Worm (Caenorhabditis elegans): ENCODE results near the gene T20B12.7.

The T20B12.7 gene

ce11 chrIII:7378945-7379344 lies at the start of gene T20B12.7:
Gene T20B12.7, minus strand, starts transcription at chrIII:7379045.
- no peak for TF ChIP-seq tbx-2 (tag; optimal IDR thresholded peaks at IDR 0.05)
- no peak for TF ChIP-seq lin-15B (tag; optimal IDR thresholded peaks at IDR 0.05)

- no peak for TF ChIP-seq elt-3 (tag; optimal IDR thresholded peaks at IDR 0.05)
- TF ChIP-seq ceh-16 (tag; optimal IDR thresholded peaks at IDR 0.05) = no peak
- TF ChIP-seq aly-2 (tag; optimal IDR thresholded peaks at IDR 0.05) = no peak
- TF ChIP-seq snpc-4 (tag; optimal IDR thresholded peaks at IDR 0.05) = no peak
- no peak for TF ChIP-seq nhr-12 (tag; optimal IDR thresholded peaks at IDR 0.05)
Observed at ce11 chrIII:7399004-7399403, 20.2 kb upstream of the T20B12.7 start.

- TF ChIP-seq egl-5 (tag; optimal IDR thresholded peaks at IDR 0.05) (no peak), nfya-1 (tag; optimal IDR thresholded peaks at IDR 0.05; ENCODE audit: insufficient read depth) (peak; percentile 25)
Observed at ce11 chrIII:7397196-7397595, 18.4 kb upstream of the T20B12.7 start.

ce11 chrIII:7395354-7395753 lies 16.5 kb upstream of the T20B12.7 start, which contains the start of gene lgc-50:
Gene lgc-50, minus strand, starts transcription at chrIII:7395454.
- no peak for TF ChIP-seq egl-27 (tag; optimal IDR thresholded peaks at IDR 0.05)
- TF ChIP-seq unc-62 (GFP tag; optimal IDR thresholded peaks at IDR 0.05) = no peak
- TF ChIP-seq ceh-16 (tag; optimal IDR thresholded peaks at IDR 0.05) = no peak
- TF ChIP-seq ZK546.5 (tag; optimal IDR thresholded peaks at IDR 0.05) = no peak
- no peak for TF ChIP-seq fkh-10 (GFP tag; optimal IDR thresholded peaks at IDR 0.05)
- TF ChIP-seq elt-3 (tag; optimal IDR thresholded peaks at IDR 0.05) = no peak
- no peak for TF ChIP-seq hmg-11 (tag; optimal IDR thresholded peaks at IDR 0.05)
- no peak for TF ChIP-seq nhr-237 (tag; optimal IDR thresholded peaks at IDR 0.05)
- no peak for TF ChIP-seq ama-1 (optimal IDR thresholded peaks at IDR 0.05)
- TF ChIP-seq pha-4 (tag; optimal IDR thresholded peaks at IDR 0.05) = no peak
- no peak for TF ChIP-seq nhr-43 (tag; optimal IDR thresholded peaks at IDR 0.05; ENCODE audit: poor library complexity, severe bottlenecking)
- no peak for TF ChIP-seq jun-1 (tag; optimal IDR thresholded peaks at IDR 0.05)
- no peak for TF ChIP-seq fos-1 (tag; optimal IDR thresholded peaks at IDR 0.05)
- TF ChIP-seq nfya-1 (tag; optimal IDR thresholded peaks at IDR 0.05; ENCODE audit: insufficient read depth) = no peak
- no peak for TF ChIP-seq R02D3.7 (tag; optimal IDR thresholded peaks at IDR 0.05)

ce11 chrIII:7387359-7387758 lies 8.5 kb upstream of the T20B12.7 start:
- TF ChIP-seq elt-1 (tag; optimal IDR thresholded peaks at IDR 0.05) (no peak), mml-1 (tag; optimal IDR thresholded peaks at IDR 0.05) (no peak), fkh-2 (tag; optimal IDR thresholded peaks at IDR 0.05) (no peak), elt-2 (tag; optimal IDR thresholded peaks at IDR 0.05) (peak; percentile 60), pha-4 (tag; optimal IDR thresholded peaks at IDR 0.05) (peak; percentile 44), nfya-1 (tag; optimal IDR thresholded peaks at IDR 0.05; ENCODE audit: insufficient read depth) (peak; percentile 63), pqm-1 (tag; optimal IDR thresholded peaks at IDR 0.05) (peak; percentile 40), mdl-1 (tag; optimal IDR thresholded peaks at IDR 0.05) (peak; percentile 9), nhr-25 (tag; optimal IDR thresholded peaks at IDR 0.05) (no peak), lsy-12 (tag; optimal IDR thresholded peaks at IDR 0.05) (peak; percentile 64), lin-39 (tag; optimal IDR thresholded peaks at IDR 0.05) (peak; percentile 12), snpc-4 (tag; optimal IDR thresholded peaks at IDR 0.05) (peak; percentile 39), nhr-23 (tag; optimal IDR thresholded peaks at IDR 0.05) (no peak), hmg-11 (tag; optimal IDR thresholded peaks at IDR 0.05) (peak; percentile 50)

ce11 chrIII:7385929-7386328 lies 7.1 kb upstream of the T20B12.7 start, which contains the start of gene trd-1:
Gene trd-1, plus strand, starts transcription at chrIII:7386229.
- TF ChIP-seq ceh-28 (tag; optimal IDR thresholded peaks at IDR 0.05) (no peak), lin-39 (tag; optimal IDR thresholded peaks at IDR 0.05) (no peak), elt-1 (tag; optimal IDR thresholded peaks at IDR 0.05) (no peak), ceh-9 (tag; optimal IDR thresholded peaks at IDR 0.05) (no peak), sea-2 (GFP tag; optimal IDR thresholded peaks at IDR 0.05) (no peak), fkh-10 (GFP tag; optimal IDR thresholded peaks at IDR 0.05) (no peak), daf-12 (tag; optimal IDR thresholded peaks at IDR 0.05) (no peak), zag-1 (tag; optimal IDR thresholded peaks at IDR 0.05) (no peak), hmg-11 (tag; optimal IDR thresholded peaks at IDR 0.05) (no peak), ztf-11 (tag; optimal IDR thresholded peaks at IDR 0.05) (no peak), unc-62 (GFP tag; optimal IDR thresholded peaks at IDR 0.05) (no peak), lin-15B (tag; optimal IDR thresholded peaks at IDR 0.05) (no peak), nhr-28 (tag; optimal IDR thresholded peaks at IDR 0.05) (no peak), nfya-1 (tag; optimal IDR thresholded peaks at IDR 0.05; ENCODE audit: insufficient read depth) (no peak), egl-27 (tag; optimal IDR thresholded peaks at IDR 0.05) (no peak), mdl-1 (tag; optimal IDR thresholded peaks at IDR 0.05) (no peak)
